Worm (Caenorhabditis elegans) whole organism, L2 larva: ENCODE data around the gene col-180.

Experiments
- lin-11 ChIP-seq: fragments of 150-350 bp; sonication (generic microtip); optimal IDR thresholded peaks from 2 replicates; lab custom pipeline; 2014; ENCODE audit warnings: missing biosample characterization, missing genetic modification characterization, inconsistent platforms, mixed read lengths
- nhr-237 ChIP-seq: fragments of 150-350 bp; optimal IDR thresholded peaks from 2 replicates; lab custom pipeline; 2014; ENCODE audit warnings: missing biosample characterization, missing genetic modification characterization

ce11 chrX:11666545-11667177, 45.4 kb downstream of the col-180 start, which contains the start of gene noca-2:
- TF ChIP-seq lin-11 (tag; lab: Kevin White, UChicago), result no peak
- TF ChIP-seq nhr-237 (tag; lab: Kevin White, UChicago), result no peak
